Fruit fly (Drosophila melanogaster) whole organism, wandering third instar larva: ENCODE measurements around the gene eIF2gamma.
A peak's percentile ranks its signal among the peaks of the same experiment; 100 is the strongest.

Experiments used
- CrebA ChIP-seq: fragments of 200-800 bp; sonication (Bioruptor generic); optimal IDR thresholded peaks from 2 replicates; lab custom pipeline; 2016; ENCODE audit warnings: missing biosample characterization, mild to moderate bottlenecking, missing genetic modification characterization, borderline replicate concordance
- N ChIP-seq: fragments of >200 bp; optimal IDR thresholded peaks from 2 replicates; lab custom pipeline; 2018; ENCODE audit warnings: missing biosample characterization, missing external identifiers, missing genetic modification characterization
- Sp1 ChIP-seq: fragments of 200-800 bp; sonication (Bioruptor generic); optimal IDR thresholded peaks from 3 replicates; lab custom pipeline; 2019; ENCODE audit warnings: missing biosample characterization, mild to moderate bottlenecking, missing genetic modification characterization, moderate library complexity
- Vsx2 ChIP-seq: fragments of 200-300, 225-300 bp; sonication (Bioruptor generic); optimal IDR thresholded peaks from 2 replicates; lab custom pipeline; 2018; ENCODE audit warnings: missing biosample characterization, missing genetic modification characterization; ENCODE audit not compliant: partially characterized antibody
- ey ChIP-seq: fragments of 200-800 bp; sonication (Bioruptor generic); optimal IDR thresholded peaks from 2 replicates; lab custom pipeline; 2016; ENCODE audit warnings: missing biosample characterization, missing genetic modification characterization
- h ChIP-seq: fragments of 200-800 bp; sonication (Bioruptor generic); optimal IDR thresholded peaks from 3 replicates; lab custom pipeline; 2016; ENCODE audit warnings: missing biosample characterization, mild to moderate bottlenecking, missing genetic modification characterization
- lola ChIP-seq: fragments of >200 bp; optimal IDR thresholded peaks from 2 replicates; lab custom pipeline; 2017; ENCODE audit warnings: missing biosample characterization, missing genetic modification characterization
- pan ChIP-seq: fragments of >200 bp; optimal IDR thresholded peaks from 2 replicates; lab custom pipeline; 2017
- psq ChIP-seq: fragments of 200-800 bp; sonication (Bioruptor generic); optimal IDR thresholded peaks from 3 replicates; lab custom pipeline; 2017; ENCODE audit warnings: missing biosample characterization, mild to moderate bottlenecking, missing genetic modification characterization, moderate library complexity
- rgr ChIP-seq: fragments of 200-800 bp; sonication (Bioruptor generic); optimal IDR thresholded peaks from 3 replicates; lab custom pipeline; 2016; ENCODE audit warnings: missing biosample characterization, mild to moderate bottlenecking, missing genetic modification characterization
- usp ChIP-seq: fragments of >200 bp; optimal IDR thresholded peaks from 2 replicates; lab custom pipeline; 2017; ENCODE audit warnings: missing biosample characterization, missing genetic modification characterization

DNA sequence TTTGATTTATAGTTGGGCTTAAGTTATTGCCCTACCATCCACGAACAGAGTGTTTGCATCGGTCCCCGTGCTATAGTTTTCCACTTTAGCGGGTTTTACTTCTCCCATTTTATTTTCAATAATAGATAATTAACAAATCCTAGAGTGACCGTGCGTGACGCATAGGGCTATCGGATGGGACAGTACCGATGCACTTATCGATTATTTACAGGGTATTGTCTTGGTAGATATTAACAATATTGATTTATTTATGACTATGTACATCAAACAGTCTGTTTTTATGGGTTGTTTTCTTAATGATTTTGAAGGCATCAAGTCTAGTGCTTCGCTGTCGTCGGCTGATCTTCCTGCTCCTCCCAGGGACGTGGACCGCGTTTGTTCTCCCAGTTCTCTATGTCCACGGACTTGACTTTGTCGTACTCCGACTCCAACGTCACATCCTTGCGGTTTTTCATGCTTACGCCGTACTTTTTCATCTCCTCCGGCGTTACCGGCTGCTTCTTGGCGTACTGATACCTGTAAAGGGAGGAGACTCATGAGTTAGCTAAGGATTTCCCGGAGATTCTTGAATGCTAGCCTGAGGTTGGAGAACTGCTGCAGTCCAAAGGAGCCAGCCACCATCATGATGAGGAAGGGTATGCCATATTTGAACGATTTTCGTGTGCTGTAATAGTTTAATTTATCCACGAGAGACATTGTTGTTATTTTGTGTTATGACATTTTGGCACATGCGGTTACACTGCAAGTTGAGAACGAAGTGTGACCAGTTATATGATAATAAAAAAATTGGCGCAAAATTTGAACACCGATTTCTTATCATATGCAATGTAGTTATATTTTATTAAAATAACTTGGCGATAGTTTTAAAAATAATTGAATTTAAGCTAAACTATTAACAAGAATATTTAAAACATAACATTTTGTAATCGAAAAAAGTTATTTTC, 14.9 kb upstream of the eIF2gamma start, which contains the start of the genes MRG15 and Tm1:
- no peak for TF ChIP-seq Vsx2 (GFP tag; lab: Kevin White, UChicago)
- no peak for TF ChIP-seq N (GFP tag; lab: Kevin White, UChicago)
- no peak for TF ChIP-seq Sp1 (GFP tag; lab: Kevin White, UChicago)
- no peak for TF ChIP-seq psq (GFP tag; lab: Kevin White, UChicago)
- TF ChIP-seq ey, result no peak
- TF ChIP-seq rgr (GFP tag; lab: Kevin White, UChicago), result peak; percentile 60
- TF ChIP-seq pan (lab: Kevin White, UChicago), result no peak
- no peak for TF ChIP-seq lola (GFP tag; lab: Kevin White, UChicago)
- TF ChIP-seq h (GFP tag; lab: Kevin White, UChicago), result no peak
- no peak for TF ChIP-seq CrebA (GFP tag; lab: Kevin White, UChicago)
- no peak for TF ChIP-seq usp (GFP tag; lab: Kevin White, UChicago)
